Worm (Caenorhabditis elegans) whole organism, midembryonic: ENCODE results near the gene ins-8.

Experiments used
- cog-1 ChIP-seq: sonication (generic microtip); optimal IDR thresholded peaks from 2 replicates; lab custom pipeline; 2016; ENCODE audit warnings: missing genetic modification characterization, missing compliant biosample characterization
- flt-1 ChIP-seq: fragments of 200-800 bp; sonication (Bioruptor generic); IDR thresholded peaks from 2 replicates; pipeline ENCODE4 v1.3.6; 2022; ENCODE audit warnings: missing genetic modification characterization, missing compliant biosample characterization
- med-1 ChIP-seq: sonication (generic microtip); optimal IDR thresholded peaks from 2 replicates; lab custom pipeline; 2017; ENCODE audit warnings: missing genetic modification characterization, mild to moderate bottlenecking, missing compliant biosample characterization, antibody characterized with exemption, missing genetic modification reagents; ENCODE audit not compliant: insufficient read depth
- ref-1 ChIP-seq: fragments of 200-800 bp; sonication (Bioruptor generic); conservative IDR thresholded peaks from 2 replicates; pipeline ENCODE4 v1.3.6; 2022; ENCODE audit warnings: missing genetic modification reagents, missing genetic modification characterization, missing compliant biosample characterization

ce11 chrIV:9699062-9699461 is 18.3 kb upstream of the ins-8 start:
- TF ChIP-seq med-1 (GFP tag; lab: Kevin White, UChicago): no peak
- TF ChIP-seq cog-1 (tag; lab: Kevin White, UChicago): no peak
- no peak for TF ChIP-seq ref-1 (GFP tag; lab: Robert Waterston, UW)
- no peak for TF ChIP-seq flt-1 (GFP tag; lab: Robert Waterston, UW)
